Worm (Caenorhabditis elegans) whole organism, young adult: ENCODE measurements around the gene ppm-1.D.

ENCODE experiments used
- F22D6.2 ChIP-seq: sonication (generic microtip); optimal IDR thresholded peaks from 2 replicates; lab custom pipeline; 2016; ENCODE audit warnings: mild to moderate bottlenecking, missing genetic modification characterization, missing compliant biosample characterization
- F33H1.4 ChIP-seq: fragments of 200-800 bp; sonication (Bioruptor generic); IDR thresholded peaks from 2 replicates; pipeline ENCODE4 v1.3.6; 2022; ENCODE audit warnings: missing genetic modification reagents, missing genetic modification characterization, missing compliant biosample characterization
- F39B2.1 ChIP-seq: fragments of 200-800 bp; sonication (Bioruptor generic); IDR thresholded peaks from 2 replicates; pipeline ENCODE4 v1.3.6; 2022; ENCODE audit warnings: missing genetic modification reagents, missing genetic modification characterization, missing compliant biosample characterization
- K12H6.12 ChIP-seq: fragments of 200-800 bp; sonication (Bioruptor generic); optimal IDR thresholded peaks from 2 replicates; lab custom pipeline; 2018; ENCODE audit warnings: mild to moderate bottlenecking, missing genetic modification characterization, missing compliant biosample characterization
- Y53F4B.3 ChIP-seq: fragments of 200-800 bp; sonication (Bioruptor generic); IDR thresholded peaks from 2 replicates; pipeline ENCODE4 v1.3.6; 2022; ENCODE audit warnings: missing genetic modification reagents, missing genetic modification characterization, missing compliant biosample characterization
- Y79H2A.3 ChIP-seq: fragments of 200-800 bp; sonication (Bioruptor generic); conservative IDR thresholded peaks from 2 replicates; pipeline ENCODE4 v1.3.6; 2022; ENCODE audit warnings: missing genetic modification reagents, missing genetic modification characterization, missing compliant biosample characterization
- ZK185.1 ChIP-seq: sonication (generic microtip); optimal IDR thresholded peaks from 2 replicates; lab custom pipeline; 2016; ENCODE audit warnings: mild to moderate bottlenecking, missing genetic modification characterization, missing compliant biosample characterization; ENCODE audit not compliant: poor library complexity, severe bottlenecking
- attf-6 ChIP-seq: fragments of 200-800 bp; sonication (Bioruptor generic); IDR thresholded peaks from 2 replicates; pipeline ENCODE4 v1.3.6; 2022; ENCODE audit warnings: missing genetic modification reagents, missing genetic modification characterization, missing compliant biosample characterization
- cebp-1 ChIP-seq, 2 experiments: fragments of 200-800 bp in 1 of 2; sonication (Bioruptor generic) in 1 of 2; sonication (generic microtip) in 1 of 2; IDR thresholded peaks in 1 of 2; optimal IDR thresholded peaks in 1 of 2; 2 replicates each; pipeline versions ENCODE4 v1.3.6 to Lab custom; 2017 to 2022; ENCODE audit warnings: missing compliant biosample characterization in 2 of 2, missing genetic modification characterization in 2 of 2, mild to moderate bottlenecking in 1 of 2, missing genetic modification reagents in 1 of 2, moderate library complexity in 1 of 2
- ceh-100 ChIP-seq: fragments of 200-800 bp; sonication (Bioruptor generic); IDR thresholded peaks from 2 replicates; pipeline ENCODE4 v1.3.6; 2022; ENCODE audit warnings: missing genetic modification reagents, missing genetic modification characterization, missing compliant biosample characterization
- ceh-40 ChIP-seq: fragments of 200-800 bp; sonication (Bioruptor generic); IDR thresholded peaks from 2 replicates; pipeline ENCODE4 v1.3.6; 2022; ENCODE audit warnings: missing genetic modification characterization, missing compliant biosample characterization
- die-1 ChIP-seq: sonication (generic microtip); optimal IDR thresholded peaks from 2 replicates; lab custom pipeline; 2016; ENCODE audit warnings: missing genotype, mild to moderate bottlenecking, missing genetic modification characterization, missing compliant biosample characterization
- dox-1 ChIP-seq: fragments of 200-800 bp; sonication (Bioruptor generic); IDR thresholded peaks from 2 replicates; pipeline ENCODE4 v1.3.6; 2022; ENCODE audit warnings: missing genetic modification reagents, missing genetic modification characterization, missing compliant biosample characterization
- dpff-1 ChIP-seq: sonication (generic microtip); optimal IDR thresholded peaks from 2 replicates; lab custom pipeline; 2017; ENCODE audit warnings: mild to moderate bottlenecking, missing genetic modification characterization, missing compliant biosample characterization
- dpl-1 ChIP-seq: fragments of 150-350 bp; optimal IDR thresholded peaks from 2 replicates; lab custom pipeline; 2014; ENCODE audit warnings: missing biosample characterization, missing genetic modification reagents, missing genetic modification characterization
- ekl-4 ChIP-seq: fragments of 200-800 bp; sonication (Bioruptor generic); IDR thresholded peaks from 2 replicates; pipeline ENCODE4 v1.3.6; 2022; ENCODE audit warnings: missing genetic modification reagents, missing genetic modification characterization, missing compliant biosample characterization
- him-1 ChIP-seq: sonication (generic microtip); optimal IDR thresholded peaks from 2 replicates; lab custom pipeline; 2016; ENCODE audit warnings: missing genotype, missing genetic modification reagents, missing genetic modification characterization, missing compliant biosample characterization
- hlh-12 ChIP-seq: sonication (generic microtip); optimal IDR thresholded peaks from 2 replicates; lab custom pipeline; 2016; ENCODE audit warnings: missing genetic modification characterization, missing compliant biosample characterization
- hmg-20 ChIP-seq: fragments of 200-800 bp; sonication (Bioruptor generic); IDR thresholded peaks from 2 replicates; pipeline ENCODE4 v1.3.6; 2022; ENCODE audit warnings: missing genetic modification reagents, missing genetic modification characterization, missing compliant biosample characterization
- lag-1 ChIP-seq: fragments of 200-800 bp; sonication (Bioruptor generic); IDR thresholded peaks from 2 replicates; pipeline ENCODE4 v1.3.6; 2022; ENCODE audit warnings: missing genetic modification reagents, missing genetic modification characterization, missing compliant biosample characterization
- let-526 ChIP-seq: fragments of 200-800 bp; sonication (Bioruptor generic); IDR thresholded peaks from 2 replicates; pipeline ENCODE4 v1.3.6; 2022; ENCODE audit warnings: missing genetic modification reagents, missing genetic modification characterization, missing compliant biosample characterization
- let-607 ChIP-seq, 2 experiments: fragments of 200-800 bp in 1 of 2; sonication (Bioruptor generic) in 1 of 2; sonication (generic microtip) in 1 of 2; optimal IDR thresholded peaks; 2 replicates each; lab custom pipeline; 2016 to 2018; ENCODE audit warnings: mild to moderate bottlenecking in 2 of 2, missing compliant biosample characterization in 2 of 2, missing genetic modification characterization in 2 of 2, moderate library complexity in 2 of 2, missing genotype in 1 of 2
- lin-26 ChIP-seq: fragments of 200-800 bp; sonication (Bioruptor generic); IDR thresholded peaks from 2 replicates; pipeline ENCODE4 v1.3.6; 2022; ENCODE audit warnings: missing genetic modification reagents, missing genetic modification characterization, missing compliant biosample characterization
- madf-10 ChIP-seq: sonication (generic microtip); optimal IDR thresholded peaks from 2 replicates; lab custom pipeline; 2016; ENCODE audit warnings: mild to moderate bottlenecking, missing genetic modification characterization, missing compliant biosample characterization
- madf-3 ChIP-seq: fragments of 200-800 bp; sonication (Bioruptor generic); IDR thresholded peaks from 2 replicates; pipeline ENCODE4 v1.3.6; 2022; ENCODE audit warnings: missing genetic modification reagents, missing genetic modification characterization, missing compliant biosample characterization
- mel-28 ChIP-seq: sonication (generic microtip); optimal IDR thresholded peaks from 2 replicates; lab custom pipeline; 2016; ENCODE audit warnings: borderline replicate concordance, mild to moderate bottlenecking, missing genetic modification characterization, missing compliant biosample characterization
- nfyb-1 ChIP-seq: fragments of 200-800 bp; sonication (Bioruptor generic); IDR thresholded peaks from 2 replicates; pipeline ENCODE4 v1.3.6; 2022; ENCODE audit warnings: missing genetic modification reagents, missing genetic modification characterization, missing compliant biosample characterization
- nhr-120 ChIP-seq: fragments of 200-800 bp; sonication (Bioruptor generic); IDR thresholded peaks from 2 replicates; pipeline ENCODE4 v1.3.6; 2022; ENCODE audit warnings: missing genetic modification characterization, missing compliant biosample characterization
- nhr-80 ChIP-seq: sonication (generic microtip); optimal IDR thresholded peaks from 2 replicates; lab custom pipeline; 2016; ENCODE audit warnings: missing genetic modification characterization, missing compliant biosample characterization
- rec-8 ChIP-seq, 2 experiments: sonication (generic microtip); optimal IDR thresholded peaks; 2 replicates each; lab custom pipeline; 2016; ENCODE audit warnings: mild to moderate bottlenecking in 2 of 2, missing genetic modification characterization in 2 of 2, missing genetic modification reagents in 2 of 2, missing genotype in 2 of 2, missing biosample characterization in 1 of 2, missing compliant biosample characterization in 1 of 2, moderate library complexity in 1 of 2
- snpc-1.1 ChIP-seq: sonication (generic microtip); optimal IDR thresholded peaks from 2 replicates; lab custom pipeline; 2017; ENCODE audit warnings: missing genetic modification characterization, mild to moderate bottlenecking, missing compliant biosample characterization, antibody characterized with exemption, moderate library complexity, missing genotype, missing genetic modification reagents; ENCODE audit not compliant: insufficient read depth
- snpc-4 ChIP-seq, 5 experiments: fragments of 150-350 bp in 1 of 5; sonication (generic microtip) in 4 of 5; optimal IDR thresholded peaks; 2 replicates each; lab custom pipeline; 2014 to 2018; ENCODE audit warnings: missing genetic modification characterization in 5 of 5, missing biosample characterization in 3 of 5, antibody characterized with exemption in 2 of 5, mild to moderate bottlenecking in 2 of 5, missing compliant biosample characterization in 2 of 5, missing genotype in 2 of 5, moderate library complexity in 2 of 5, missing genetic modification reagents in 1 of 5
- somi-1 ChIP-seq: fragments of 200-800 bp; sonication (Bioruptor generic); optimal IDR thresholded peaks from 2 replicates; lab custom pipeline; 2018; ENCODE audit warnings: mild to moderate bottlenecking, missing genetic modification characterization, missing compliant biosample characterization
- sptf-2 ChIP-seq: fragments of 200-800 bp; sonication (Bioruptor generic); optimal IDR thresholded peaks from 2 replicates; lab custom pipeline; 2018; ENCODE audit warnings: mild to moderate bottlenecking, missing genetic modification characterization, missing compliant biosample characterization
- zim-3 ChIP-seq: sonication (generic microtip); optimal IDR thresholded peaks from 2 replicates; lab custom pipeline; 2017; ENCODE audit warnings: mild to moderate bottlenecking, missing genetic modification characterization, moderate library complexity, missing compliant biosample characterization
- ztf-22 ChIP-seq: fragments of 200-800 bp; sonication (Bioruptor generic); optimal IDR thresholded peaks from 2 replicates; lab custom pipeline; 2018; ENCODE audit warnings: mild to moderate bottlenecking, missing genetic modification characterization, moderate library complexity, missing compliant biosample characterization
- ztf-6 ChIP-seq: fragments of 200-800 bp; sonication (Bioruptor generic); IDR thresholded peaks from 2 replicates; pipeline ENCODE4 v1.3.6; 2022; ENCODE audit warnings: missing genetic modification reagents, missing genetic modification characterization, missing compliant biosample characterization

The ppm-1.D gene

DNA sequence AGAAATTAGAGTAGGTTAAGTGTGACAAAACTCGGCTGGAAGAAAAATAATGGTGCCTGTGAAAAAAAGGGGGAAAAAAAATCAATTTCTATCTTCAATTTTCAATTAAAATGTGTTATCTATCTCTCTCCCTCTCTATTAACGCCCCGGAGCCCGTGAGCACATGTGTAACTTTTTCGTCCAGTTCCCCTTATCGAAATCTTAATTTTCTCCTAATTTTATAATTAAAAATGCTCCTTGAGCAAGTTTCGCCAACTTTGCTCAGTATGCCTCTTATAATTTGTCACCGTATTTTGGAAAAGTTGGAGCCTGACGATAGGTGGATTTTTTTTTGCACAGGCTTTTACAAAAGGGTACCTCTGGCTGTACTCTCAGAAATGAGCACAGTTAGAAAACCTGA lies 23.3 kb upstream of the ppm-1.D start, which contains the start of the genes fbxa-1 and Y54F10BM.20:
TSS of gene fbxa-1 (minus strand) at position 101 of the 400 bp plus-strand sequence.
TSS of gene Y54F10BM.20 (plus strand) at position 231 of the 400 bp plus-strand sequence.
- TF ChIP-seq him-1: no peak
- TF ChIP-seq rec-8 (tag; optimal IDR thresholded peaks at IDR 0.05; lab: Kevin White, UChicago): no peak
- no peak for TF ChIP-seq F39B2.1 (GFP tag; lab: Robert Waterston, UW)
- TF ChIP-seq madf-10 (tag; lab: Kevin White, UChicago): no peak
- TF ChIP-seq Y79H2A.3 (GFP tag; lab: Robert Waterston, UW): no peak
- TF ChIP-seq madf-3 (GFP tag; lab: Robert Waterston, UW): no peak
- TF ChIP-seq attf-6 (GFP tag; lab: Robert Waterston, UW): no peak
- no peak for TF ChIP-seq K12H6.12
- TF ChIP-seq nhr-80 (tag; lab: Kevin White, UChicago): no peak
- no peak for TF ChIP-seq ZK185.1 (tag; lab: Kevin White, UChicago)
- TF ChIP-seq nfyb-1 (GFP tag; lab: Robert Waterston, UW): no peak
- TF ChIP-seq lag-1 (GFP tag; lab: Robert Waterston, UW): no peak
- TF ChIP-seq nhr-120 (GFP tag; lab: Robert Waterston, UW): no peak
- TF ChIP-seq sptf-2 (GFP tag; lab: Kevin White, UChicago): no peak
- TF ChIP-seq F33H1.4: no peak
- TF ChIP-seq snpc-4 (GFP tag; optimal IDR thresholded peaks at IDR 0.05; lab: Kevin White, UChicago): no peak
- TF ChIP-seq snpc-4 (tag; optimal IDR thresholded peaks at IDR 0.05; lab: Kevin White, UChicago): no peak
- no peak for TF ChIP-seq ekl-4 (GFP tag; lab: Robert Waterston, UW)
- no peak for TF ChIP-seq hlh-12 (tag; lab: Kevin White, UChicago)
- no peak for TF ChIP-seq ceh-100 (GFP tag; lab: Robert Waterston, UW)

DNA sequence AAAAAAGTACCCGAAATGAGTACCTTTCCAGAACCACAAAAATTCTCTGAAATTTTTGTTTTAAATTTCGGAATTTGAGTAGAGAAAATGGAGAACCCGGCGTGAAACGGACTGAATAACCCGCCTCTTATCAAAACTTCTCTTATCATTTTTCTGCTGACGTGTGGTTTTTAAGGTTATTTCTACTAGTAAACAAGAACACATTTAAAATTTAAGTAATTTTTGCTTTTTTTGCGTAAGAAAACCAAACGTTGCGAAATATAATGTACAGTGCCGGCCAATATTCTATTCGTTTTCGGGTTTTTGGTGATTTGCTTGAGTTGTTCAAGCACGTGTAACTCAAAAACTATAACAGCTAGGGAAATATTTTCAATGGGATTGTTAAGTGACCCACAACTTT lies 20.4 kb upstream of the ppm-1.D start:
- TF ChIP-seq hlh-12 (tag; lab: Kevin White, UChicago): no peak
- no peak for TF ChIP-seq mel-28 (tag; lab: Kevin White, UChicago)
- peak; percentile 52; the same call in 1 of the 2 replicates for TF ChIP-seq cebp-1 (GFP tag; IDR thresholded peaks at IDR 0.05; lab: Robert Waterston, UW)
- peak; percentile 60 for TF ChIP-seq cebp-1 (tag; optimal IDR thresholded peaks at IDR 0.05; lab: Kevin White, UChicago)
- no peak for TF ChIP-seq let-607 (tag; optimal IDR thresholded peaks at IDR 0.05; lab: Kevin White, UChicago)
- no peak for TF ChIP-seq nfyb-1 (GFP tag; lab: Robert Waterston, UW)
- no peak for TF ChIP-seq hmg-20
- no peak for TF ChIP-seq ztf-6 (GFP tag; lab: Robert Waterston, UW)
- TF ChIP-seq snpc-1.1 (tag; lab: Kevin White, UChicago): no peak

DNA sequence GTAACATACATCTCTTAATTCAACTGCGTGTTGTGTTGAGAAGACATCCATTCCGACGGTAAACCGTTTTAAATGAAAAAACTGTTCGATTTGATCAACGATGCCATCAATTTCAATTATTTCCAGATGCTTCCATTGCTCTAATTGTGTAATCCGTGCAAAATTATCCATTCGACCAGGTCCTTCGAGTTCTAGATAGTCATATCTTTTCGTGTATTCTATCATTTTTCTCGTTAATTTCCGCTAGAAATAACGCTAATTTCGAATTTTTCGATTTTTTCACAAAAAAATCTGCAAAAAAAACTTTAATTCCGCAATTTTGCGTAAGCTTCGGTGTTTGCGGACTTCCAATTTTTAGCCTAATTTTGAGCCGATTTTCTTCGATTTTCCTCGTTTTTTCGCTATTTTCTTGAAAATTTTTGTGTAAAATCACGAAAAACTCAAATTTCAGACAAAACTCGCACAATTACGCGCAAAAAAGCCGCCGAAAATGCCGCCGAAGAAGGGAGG lies 17.3 kb upstream of the ppm-1.D start, which contains the start of the genes fbxa-66 and iffb-1:
TSS of gene fbxa-66 (minus strand) at position 51 of the 510 bp plus-strand sequence.
TSS of gene iffb-1 (plus strand) at position 452 of the 510 bp plus-strand sequence.
- TF ChIP-seq somi-1 (GFP tag; lab: Kevin White, UChicago) (no peak), let-526 (GFP tag; lab: Robert Waterston, UW) (no peak), F22D6.2 (no peak), die-1 (tag; lab: Kevin White, UChicago) (no peak), dpl-1 (GFP tag; lab: Kevin White, UChicago) (no peak), dox-1 (GFP tag; lab: Robert Waterston, UW) (no peak), Y53F4B.3 (no peak), lin-26 (no peak), zim-3 (tag; lab: Kevin White, UChicago) (no peak), lag-1 (GFP tag; lab: Robert Waterston, UW) (no peak), ztf-22 (GFP tag; lab: Kevin White, UChicago) (no peak), dpff-1 (no peak), ceh-40 (GFP tag; lab: Robert Waterston, UW) (no peak)
